Fruit fly (Drosophila melanogaster) whole organism, embryonic: ENCODE results near the gene Pgls.

Source experiments
- CG10431 ChIP-seq: fragments of 200-800 bp; sonication (Bioruptor generic); optimal IDR thresholded peaks from 3 replicates; lab custom pipeline; 2018; ENCODE audit warnings: missing biosample characterization, mild to moderate bottlenecking, missing genetic modification characterization
- CG17328 ChIP-seq: fragments of 200-800 bp; sonication (Bioruptor generic); IDR thresholded peaks from 2 replicates; pipeline ENCODE4 v1.3.6; 2022; ENCODE audit warnings: missing biosample characterization, missing genetic modification characterization
- CG9817 ChIP-seq: fragments of 200-800 bp; sonication (Bioruptor generic); optimal IDR thresholded peaks from 2 replicates; lab custom pipeline; 2018; ENCODE audit warnings: missing biosample characterization, mild to moderate bottlenecking, missing genetic modification characterization, moderate library complexity
- Gug ChIP-seq: fragments of 200-800 bp; sonication (Bioruptor generic); IDR thresholded peaks from 4 replicates; pipeline ENCODE4 v1.3.6; 2022; ENCODE audit warnings: missing biosample characterization, missing genetic modification characterization
- br ChIP-seq: fragments of >200 bp; optimal IDR thresholded peaks from 2 replicates; lab custom pipeline; 2017
- lilli ChIP-seq: fragments of 200-800 bp; sonication (Bioruptor generic); optimal IDR thresholded peaks from 3 replicates; lab custom pipeline; 2016; ENCODE audit warnings: missing biosample characterization, missing genetic modification characterization
- ro ChIP-seq: fragments of 200-800 bp; sonication (Bioruptor generic); IDR thresholded peaks from 2 replicates; pipeline ENCODE4 v1.3.6; 2022; ENCODE audit warnings: missing biosample characterization, missing genetic modification characterization
- usp ChIP-seq: fragments of >200 bp; optimal IDR thresholded peaks from 2 replicates; lab custom pipeline; 2017; ENCODE audit warnings: missing biosample characterization, missing genetic modification characterization

DNA sequence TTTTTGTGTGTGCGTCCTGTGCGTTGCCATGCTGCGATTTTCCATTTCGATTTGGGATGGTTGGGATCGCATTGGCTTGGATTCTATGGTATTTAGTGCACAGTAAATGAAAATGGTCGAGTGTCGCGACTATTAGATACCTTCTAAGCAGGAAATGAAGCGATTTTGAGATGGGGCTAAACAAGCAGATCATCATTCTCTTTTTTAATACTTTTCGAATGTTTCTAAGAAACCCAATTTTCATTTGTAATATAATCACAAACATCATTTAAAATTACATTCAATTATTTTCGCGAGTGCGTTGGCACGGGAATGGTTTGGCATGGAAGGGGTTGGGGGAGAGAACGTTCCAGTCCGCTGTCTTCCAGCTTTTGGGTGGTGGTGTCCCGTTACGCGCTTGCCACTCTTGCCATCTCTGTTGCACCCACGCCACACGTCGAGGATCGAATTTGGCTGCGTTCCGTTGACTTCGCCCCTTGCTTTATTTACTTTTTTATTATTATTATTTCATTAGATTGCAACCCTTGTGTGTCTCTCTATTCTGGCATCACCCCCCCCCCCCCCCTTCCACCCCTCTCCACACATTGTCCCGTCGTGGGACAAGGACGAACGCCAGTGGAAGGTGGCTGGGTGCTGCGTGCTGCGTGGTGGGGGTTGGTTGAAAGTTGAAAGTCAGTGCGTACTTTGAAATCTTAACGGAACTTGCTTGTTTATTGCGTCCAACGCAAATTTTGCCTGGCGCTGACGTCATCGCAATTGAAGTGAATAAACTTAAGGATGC lies 21.7 kb upstream of the Pgls start:
- TF ChIP-seq CG10431 (GFP tag; lab: Kevin White, UChicago) (no peak), Gug (GFP tag; lab: Robert Waterston, UW) (no peak), usp (GFP tag; lab: Kevin White, UChicago) (no peak), CG9817 (tag; lab: Kevin White, UChicago) (no peak), br (no peak), lilli (GFP tag; lab: Kevin White, UChicago) (peak; percentile 31), ro (GFP tag; lab: Robert Waterston, UW) (no peak), CG17328 (GFP tag; lab: Robert Waterston, UW) (peak; percentile 57; the same call in 1 of the 2 replicates)
